Fruit fly (Drosophila melanogaster): ENCODE data around the gene HP6.

HP6 gene

DNA sequence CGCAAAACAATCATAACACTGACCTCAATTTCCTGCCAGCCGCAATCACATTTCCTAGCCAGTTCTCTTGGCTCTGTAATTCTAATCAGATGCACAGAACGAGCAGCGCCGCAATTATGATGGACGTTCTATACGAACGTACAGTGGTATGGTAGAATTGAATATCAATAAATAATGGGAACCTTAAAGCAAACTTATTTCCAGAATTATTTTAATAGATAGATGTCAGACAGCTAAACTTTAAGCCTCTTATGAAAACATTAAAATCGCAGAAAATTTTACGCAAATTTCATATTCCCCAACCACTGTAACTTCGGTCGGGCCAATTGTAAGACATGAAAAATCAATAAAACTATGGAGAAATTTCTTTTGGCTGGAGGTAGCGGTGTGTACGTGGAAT lies 41.2 kb upstream of the HP6 start (continued):
- peak; percentile 33; the same call in 1 of the 3 replicates for TF ChIP-seq zfh1 (GFP tag; IDR thresholded peaks at IDR 0.05)
- TF ChIP-seq prd (optimal IDR thresholded peaks at IDR 0.05): no peak
- TF ChIP-seq prd (GFP tag; IDR thresholded peaks at IDR 0.05): peak; percentile 83
- TF ChIP-seq zfh2 (GFP tag; optimal IDR thresholded peaks at IDR 0.05): no peak
- TF ChIP-seq hth (optimal IDR thresholded peaks at IDR 0.05): no peak
- no peak for TF ChIP-seq CG13424 (tag; optimal IDR thresholded peaks at IDR 0.05)
- peak; percentile 50; the same call in 1 of the 2 replicates for TF ChIP-seq CG6689 (GFP tag; IDR thresholded peaks at IDR 0.05)
- peak; percentile 50; the same call in 1 of the 2 replicates for TF ChIP-seq CG4404 (GFP tag; IDR thresholded peaks at IDR 0.05)
- TF ChIP-seq Xrp1 (GFP tag; IDR thresholded peaks at IDR 0.05): peak; percentile 61; the same call in 1 of the 2 replicates
- no peak for TF ChIP-seq en (GFP tag; optimal IDR thresholded peaks at IDR 0.05)
- TF ChIP-seq hb (GFP tag; IDR thresholded peaks at IDR 0.05; ENCODE audit: partially characterized antibody): no peak
- TF ChIP-seq lilli (GFP tag; optimal IDR thresholded peaks at IDR 0.05): no peak
- TF ChIP-seq CG7556 (GFP tag; optimal IDR thresholded peaks at IDR 0.05): no peak
- TF ChIP-seq CG8765 (GFP tag; IDR thresholded peaks at IDR 0.05): peak; percentile 58; the same call in 1 of the 2 replicates
- TF ChIP-seq trem (tag; optimal IDR thresholded peaks at IDR 0.05): no peak
- TF ChIP-seq ara (GFP tag; IDR thresholded peaks at IDR 0.05): peak; percentile 53; the same call in 1 of the 2 replicates
- TF ChIP-seq wdn (GFP tag; IDR thresholded peaks at IDR 0.05): no peak

DNA sequence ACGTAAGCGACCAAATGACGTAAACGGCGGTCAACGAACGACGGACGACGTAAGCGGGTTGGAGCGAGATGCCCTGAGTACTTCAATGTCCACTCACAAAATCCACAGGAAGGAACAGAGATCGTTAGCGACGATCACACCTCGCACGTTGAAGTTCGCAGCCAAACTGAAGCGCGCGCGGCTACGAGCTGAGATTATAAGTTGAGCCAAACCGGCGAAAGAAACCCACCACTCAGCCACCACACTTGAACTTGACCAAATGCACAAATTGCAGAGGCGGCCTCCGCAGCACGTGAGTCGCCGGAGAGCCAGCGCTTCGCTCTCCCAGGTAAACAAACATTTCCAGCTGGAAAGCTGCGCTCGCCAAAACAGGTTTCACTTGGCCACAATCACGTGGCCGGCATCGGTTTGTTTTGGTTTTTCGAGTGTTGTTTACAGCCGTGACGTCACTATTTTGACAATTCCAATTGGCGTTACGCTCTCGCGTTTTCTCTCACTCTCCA lies 36.2 kb upstream of the HP6 start, which contains the start of gene dpy:
TSS of gene dpy (minus strand) at position 161 of the 503 bp plus-strand sequence.
- no peak for TF ChIP-seq Eip74EF (GFP tag; optimal IDR thresholded peaks at IDR 0.05)
- TF ChIP-seq CG10274 (GFP tag; optimal IDR thresholded peaks at IDR 0.05): no peak
- TF ChIP-seq vfl (GFP tag; optimal IDR thresholded peaks at IDR 0.05): no peak
- TF ChIP-seq unc-4 (GFP tag; IDR thresholded peaks at IDR 0.05; ENCODE audit: partially characterized antibody): no peak
- no peak for TF ChIP-seq CG6175 (GFP tag; IDR thresholded peaks at IDR 0.05)
- no peak for TF ChIP-seq Atf3 (GFP tag; optimal IDR thresholded peaks at IDR 0.05)
- TF ChIP-seq tin (GFP tag; optimal IDR thresholded peaks at IDR 0.05): no peak
- TF ChIP-seq CG34422 (GFP tag; IDR thresholded peaks at IDR 0.05): peak; percentile 66; the same call in 1 of the 3 replicates
- TF ChIP-seq CG14860 (GFP tag; IDR thresholded peaks at IDR 0.05; ENCODE audit: partially characterized antibody): no peak
- no peak for TF ChIP-seq CG15601 (tag; optimal IDR thresholded peaks at IDR 0.05)
- TF ChIP-seq CG9876 (GFP tag; optimal IDR thresholded peaks at IDR 0.05): no peak
- 0 out of 2 replicates have a peak, but pooled peaks have one; percentile 6 for TF ChIP-seq ara (GFP tag; IDR thresholded peaks at IDR 0.05)
- TF ChIP-seq ftz-f1 (GFP tag; optimal IDR thresholded peaks at IDR 0.05): peak; percentile 5
- no peak for TF ChIP-seq YL-1 (GFP tag; optimal IDR thresholded peaks at IDR 0.05)
- TF ChIP-seq CG4820 (GFP tag; optimal IDR thresholded peaks at IDR 0.05): no peak
- no peak for TF ChIP-seq ase (GFP tag; IDR thresholded peaks at IDR 0.05)
- peak; percentile 48 for TF ChIP-seq oc (tag; optimal IDR thresholded peaks at IDR 0.05)
- no peak for TF ChIP-seq chn (GFP tag; optimal IDR thresholded peaks at IDR 0.05)
- TF ChIP-seq CG9932 (GFP tag; IDR thresholded peaks at IDR 0.05): 0 out of 2 replicates have a peak, but pooled peaks have one; percentile 26
- TF ChIP-seq B-H2 (GFP tag; optimal IDR thresholded peaks at IDR 0.05): no peak
- TF ChIP-seq CG12391 (tag; optimal IDR thresholded peaks at IDR 0.05): no peak
- no peak for TF ChIP-seq gfzf (GFP tag; optimal IDR thresholded peaks at IDR 0.05)
- no peak for TF ChIP-seq nerfin-2 (GFP tag; IDR thresholded peaks at IDR 0.05; ENCODE audit: partially characterized antibody)
- TF ChIP-seq CG31224 (GFP tag; IDR thresholded peaks at IDR 0.05): no peak
- no peak for TF ChIP-seq CG1602 (GFP tag; optimal IDR thresholded peaks at IDR 0.05)
- peak; percentile 28 for TF ChIP-seq CHES-1-like (GFP tag; optimal IDR thresholded peaks at IDR 0.05)
- TF ChIP-seq CG16779 (GFP tag; IDR thresholded peaks at IDR 0.05): no peak
- TF ChIP-seq usp (GFP tag; optimal IDR thresholded peaks at IDR 0.05): no peak
- no peak for TF ChIP-seq pnt (GFP tag; optimal IDR thresholded peaks at IDR 0.05)
- no peak for TF ChIP-seq aop (GFP tag; IDR thresholded peaks at IDR 0.05)
- TF ChIP-seq CG18476 (GFP tag; optimal IDR thresholded peaks at IDR 0.05): no peak
- no peak for TF ChIP-seq MBD-R2 (GFP tag; IDR thresholded peaks at IDR 0.05)
- no peak for TF ChIP-seq CG17612 (GFP tag; IDR thresholded peaks at IDR 0.05)
- no peak for TF ChIP-seq tx (GFP tag; optimal IDR thresholded peaks at IDR 0.05)
- TF ChIP-seq stwl (tag; optimal IDR thresholded peaks at IDR 0.05): no peak
